Worm (Caenorhabditis elegans): ENCODE results near the gene lgc-12.

DNA sequence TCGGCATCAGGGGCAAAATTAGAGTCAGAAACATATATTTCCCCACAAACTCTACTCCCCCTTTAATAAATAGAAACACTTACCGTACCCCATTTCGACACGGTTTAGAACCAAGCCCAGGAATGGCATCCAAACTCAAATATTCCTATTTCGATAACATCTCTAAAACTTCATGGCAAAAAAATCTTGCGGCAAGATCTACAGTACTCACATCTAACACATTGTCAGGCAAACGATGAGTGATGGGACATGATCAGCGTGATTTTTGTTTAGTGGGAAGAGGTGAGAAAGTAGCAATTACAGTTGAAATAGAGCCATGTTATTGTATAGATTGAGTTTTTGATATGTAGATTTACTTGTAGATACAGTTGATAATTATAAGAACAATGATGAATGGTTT lies 11.0 kb upstream of the lgc-12 start:
- TF ChIP-seq cog-1 (tag; optimal IDR thresholded peaks at IDR 0.05) (no peak), ztf-23 (GFP tag; IDR thresholded peaks at IDR 0.05) (no peak)

All from whole organism, midembryonic.